Worm (Caenorhabditis elegans): ENCODE data around the gene nex-4.
A peak's percentile ranks its signal among the peaks of the same experiment; 100 is the strongest.

- peak in 2 of 3 experiments; percentile 58 to 93 for TF ChIP-seq lin-35 (GFP tag; optimal IDR thresholded peaks at IDR 0.05)
- TF ChIP-seq unc-62 (GFP tag; optimal IDR thresholded peaks at IDR 0.05), result no peak
- TF ChIP-seq lin-40 (tag; optimal IDR thresholded peaks at IDR 0.05), result no peak
- TF ChIP-seq sea-2 (GFP tag; IDR thresholded peaks at IDR 0.05), result no peak
- no peak for TF ChIP-seq hlh-12 (tag; optimal IDR thresholded peaks at IDR 0.05)
- TF ChIP-seq lsy-27 (tag; optimal IDR thresholded peaks at IDR 0.05; ENCODE audit: borderline replicate concordance, insufficient read depth), result no peak
- no peak for TF ChIP-seq C06A6.2 (GFP tag; conservative IDR thresholded peaks at IDR 0.05)
- no peak for TF ChIP-seq zim-3 (tag; optimal IDR thresholded peaks at IDR 0.05)
- no peak for TF ChIP-seq egl-18 (GFP tag; IDR thresholded peaks at IDR 0.05)
- TF ChIP-seq F55B11.4 (tag; optimal IDR thresholded peaks at IDR 0.05; ENCODE audit: borderline replicate concordance, insufficient read depth), result no peak
- TF ChIP-seq bed-2 (GFP tag; IDR thresholded peaks at IDR 0.05), result 0 out of 2 replicates have a peak, but pooled peaks have one; percentile 11
- peak; percentile 80 for TF ChIP-seq him-1 (tag; optimal IDR thresholded peaks at IDR 0.05)
- no peak for TF ChIP-seq fkh-3 (tag; optimal IDR thresholded peaks at IDR 0.05)
These were observed 38.8 kb downstream of the nex-4 start, which contains the start of gene T19H12.2 for ce11 chrV:4889976-4890479.

All from whole organism, young adult.